Worm (Caenorhabditis elegans): Measurements from ENCODE around the gene E03H12.7.

DNA sequence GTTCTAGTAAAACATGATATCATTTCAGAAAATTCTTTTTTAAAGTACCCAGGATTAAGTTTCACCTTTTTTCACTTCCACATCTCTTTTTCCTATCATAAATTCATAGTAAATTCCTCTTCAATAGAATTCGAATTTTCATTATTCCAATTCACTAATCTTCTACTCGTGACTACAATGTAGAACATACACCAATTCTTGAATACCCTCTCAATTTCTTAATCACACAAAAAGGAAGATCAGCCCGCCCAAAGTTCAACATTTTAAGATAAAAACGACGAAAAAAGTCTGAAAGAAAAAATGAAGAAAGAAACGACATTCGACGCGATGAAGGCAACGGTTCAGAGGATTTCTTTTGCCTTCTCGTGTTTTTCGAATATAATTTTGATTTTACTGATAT is 34.5 kb downstream of the E03H12.7 start, which contains the start of gene str-163:
- TF ChIP-seq ceh-16 (tag; optimal IDR thresholded peaks at IDR 0.05) (no peak), lin-39 (tag; optimal IDR thresholded peaks at IDR 0.05) (no peak), nhr-12 (tag; optimal IDR thresholded peaks at IDR 0.05) (no peak), aly-2 (tag; optimal IDR thresholded peaks at IDR 0.05) (no peak), egl-27 (tag; optimal IDR thresholded peaks at IDR 0.05) (no peak), dmd-4 (tag; optimal IDR thresholded peaks at IDR 0.05) (no peak), elt-3 (tag; optimal IDR thresholded peaks at IDR 0.05) (no peak), mdl-1 (tag; optimal IDR thresholded peaks at IDR 0.05) (no peak), unc-62 (GFP tag; optimal IDR thresholded peaks at IDR 0.05) (no peak), unc-55 (GFP tag; optimal IDR thresholded peaks at IDR 0.05) (no peak)
